Worm (Caenorhabditis elegans) whole organism, mixed stage, embryonic: ENCODE measurements around the gene nono-1.

Experiments
- bed-3 ChIP-seq: fragments of 200-800 bp; sonication (Bioruptor generic); optimal IDR thresholded peaks from 3 replicates; lab custom pipeline; 2018; ENCODE audit warnings: mild to moderate bottlenecking, missing genetic modification characterization, moderate library complexity, missing compliant biosample characterization
- ceh-43 ChIP-seq: fragments of 200-800 bp; sonication (Bioruptor generic); optimal IDR thresholded peaks from 2 replicates; lab custom pipeline; 2018; ENCODE audit warnings: mild to moderate bottlenecking, missing genetic modification characterization, moderate library complexity, missing compliant biosample characterization
- elt-1 ChIP-seq: sonication (generic microtip); optimal IDR thresholded peaks from 2 replicates; lab custom pipeline; 2017; ENCODE audit warnings: missing genetic modification characterization, mild to moderate bottlenecking, missing compliant biosample characterization, antibody characterized with exemption, moderate library complexity, borderline replicate concordance; ENCODE audit not compliant: insufficient read depth
- hlh-1 ChIP-seq: fragments of 150-350 bp; optimal IDR thresholded peaks from 2 replicates; lab custom pipeline; 2014; ENCODE audit warnings: missing biosample characterization, missing genetic modification reagents, missing genetic modification characterization
- nhr-237 ChIP-seq: fragments of 150-350 bp; optimal IDR thresholded peaks from 2 replicates; lab custom pipeline; 2014; ENCODE audit warnings: missing biosample characterization, missing genetic modification characterization
- nhr-76 ChIP-seq: sonication (generic microtip); optimal IDR thresholded peaks from 2 replicates; lab custom pipeline; 2017; ENCODE audit warnings: missing biosample characterization, missing genetic modification characterization
- unc-39 ChIP-seq: fragments of 150-350 bp; optimal IDR thresholded peaks from 2 replicates; lab custom pipeline; 2014; ENCODE audit warnings: missing biosample characterization, missing genetic modification characterization
- ztf-11 ChIP-seq: fragments of 150-350 bp; optimal IDR thresholded peaks from 2 replicates; lab custom pipeline; 2014; ENCODE audit warnings: missing biosample characterization, missing genetic modification characterization

DNA sequence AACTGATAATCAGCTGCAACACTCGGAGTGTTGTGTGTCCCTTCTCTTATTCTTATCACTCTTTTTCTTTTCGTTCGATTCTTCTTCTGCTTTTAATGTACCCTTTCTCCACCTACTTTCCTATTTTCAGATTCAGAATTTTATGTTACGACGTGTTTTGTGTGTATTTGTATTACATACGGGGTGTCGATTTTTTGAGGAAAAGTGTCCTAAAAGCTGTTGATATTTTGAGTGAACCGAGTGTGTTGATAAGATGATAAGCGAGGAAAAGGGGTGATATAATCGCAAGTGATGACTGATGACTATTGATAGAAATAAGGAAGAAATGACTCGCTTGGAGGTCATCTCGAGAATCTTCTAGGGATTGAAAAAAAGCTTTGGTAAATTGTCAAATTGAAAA lies 23.4 kb upstream of the nono-1 start:
- TF ChIP-seq ceh-43 (GFP tag; lab: Kevin White, UChicago) (no peak), bed-3 (GFP tag; lab: Kevin White, UChicago) (no peak), nhr-76 (tag; lab: Kevin White, UChicago) (no peak), hlh-1 (tag; lab: Kevin White, UChicago) (no peak), nhr-237 (tag; lab: Kevin White, UChicago) (no peak), unc-39 (tag; lab: Kevin White, UChicago) (no peak), elt-1 (tag; lab: Kevin White, UChicago) (no peak), ztf-11 (tag; lab: Kevin White, UChicago) (no peak)
